Worm (Caenorhabditis elegans) whole organism, young adult: ENCODE data around the gene hsp-12.3.
A peak's percentile ranks its signal among the peaks of the same experiment; 100 is the strongest.

Experiments used
- B0035.1 ChIP-seq: sonication (generic microtip); optimal IDR thresholded peaks from 2 replicates; lab custom pipeline; 2016; ENCODE audit warnings: missing genetic modification characterization, mild to moderate bottlenecking, missing compliant biosample characterization, missing genotype, missing genetic modification reagents
- C06A6.2 ChIP-seq: fragments of 200-800 bp; sonication (Bioruptor generic); conservative IDR thresholded peaks from 2 replicates; pipeline ENCODE4 v1.3.6; 2022; ENCODE audit warnings: missing genetic modification characterization, missing compliant biosample characterization
- C17E4.6 ChIP-seq: fragments of 200-800 bp; sonication (Bioruptor generic); IDR thresholded peaks from 2 replicates; pipeline ENCODE4 v1.3.6; 2022; ENCODE audit warnings: missing genetic modification reagents, missing genetic modification characterization, missing compliant biosample characterization
- F37B4.10 ChIP-seq: fragments of 200-800 bp; sonication (Bioruptor generic); IDR thresholded peaks from 2 replicates; pipeline ENCODE4 v1.3.6; 2022; ENCODE audit warnings: missing genetic modification characterization, missing compliant biosample characterization
- F39B2.1 ChIP-seq: fragments of 200-800 bp; sonication (Bioruptor generic); IDR thresholded peaks from 2 replicates; pipeline ENCODE4 v1.3.6; 2022; ENCODE audit warnings: missing genetic modification reagents, missing genetic modification characterization, missing compliant biosample characterization
- F55B11.4 ChIP-seq: sonication (generic microtip); optimal IDR thresholded peaks from 2 replicates; lab custom pipeline; 2016; ENCODE audit warnings: missing compliant biosample characterization, missing genetic modification characterization, borderline replicate concordance; ENCODE audit not compliant: insufficient read depth
- F57C9.4 ChIP-seq: sonication (generic microtip); optimal IDR thresholded peaks from 2 replicates; lab custom pipeline; 2017; ENCODE audit warnings: mild to moderate bottlenecking, missing genetic modification characterization, missing compliant biosample characterization
- Y56A3A.18 ChIP-seq: fragments of 200-800 bp; sonication (Bioruptor generic); IDR thresholded peaks from 2 replicates; pipeline ENCODE4 v1.3.6; 2022; ENCODE audit warnings: missing genetic modification reagents, missing genetic modification characterization, missing compliant biosample characterization
- ZK185.1 ChIP-seq: sonication (generic microtip); optimal IDR thresholded peaks from 2 replicates; lab custom pipeline; 2016; ENCODE audit warnings: mild to moderate bottlenecking, missing genetic modification characterization, missing compliant biosample characterization; ENCODE audit not compliant: poor library complexity, severe bottlenecking
- aptf-3 ChIP-seq: fragments of 200-800 bp; sonication (Bioruptor generic); IDR thresholded peaks from 2 replicates; pipeline ENCODE4 v1.3.6; 2022; ENCODE audit warnings: missing genetic modification characterization, missing compliant biosample characterization
- attf-5 ChIP-seq: fragments of 200-800 bp; sonication (Bioruptor generic); optimal IDR thresholded peaks from 2 replicates; lab custom pipeline; 2018; ENCODE audit warnings: mild to moderate bottlenecking, missing genetic modification characterization, missing compliant biosample characterization
- cebp-1 ChIP-seq, 2 experiments: fragments of 200-800 bp in 1 of 2; sonication (Bioruptor generic) in 1 of 2; sonication (generic microtip) in 1 of 2; IDR thresholded peaks in 1 of 2; optimal IDR thresholded peaks in 1 of 2; 2 replicates each; pipeline versions ENCODE4 v1.3.6 to Lab custom; 2017 to 2022; ENCODE audit warnings: missing compliant biosample characterization in 2 of 2, missing genetic modification characterization in 2 of 2, mild to moderate bottlenecking in 1 of 2, missing genetic modification reagents in 1 of 2, moderate library complexity in 1 of 2
- die-1 ChIP-seq: sonication (generic microtip); optimal IDR thresholded peaks from 2 replicates; lab custom pipeline; 2016; ENCODE audit warnings: missing genotype, mild to moderate bottlenecking, missing genetic modification characterization, missing compliant biosample characterization
- dox-1 ChIP-seq: fragments of 200-800 bp; sonication (Bioruptor generic); IDR thresholded peaks from 2 replicates; pipeline ENCODE4 v1.3.6; 2022; ENCODE audit warnings: missing genetic modification reagents, missing genetic modification characterization, missing compliant biosample characterization
- dpff-1 ChIP-seq: sonication (generic microtip); optimal IDR thresholded peaks from 2 replicates; lab custom pipeline; 2017; ENCODE audit warnings: mild to moderate bottlenecking, missing genetic modification characterization, missing compliant biosample characterization
- egl-44 ChIP-seq: fragments of 200-800 bp; sonication (Bioruptor generic); IDR thresholded peaks from 2 replicates; pipeline ENCODE4 v1.3.6; 2022; ENCODE audit warnings: missing genetic modification reagents, missing genetic modification characterization, missing compliant biosample characterization
- gei-17 ChIP-seq: fragments of 200-800 bp; sonication (Bioruptor generic); optimal IDR thresholded peaks from 2 replicates; lab custom pipeline; 2018; ENCODE audit warnings: mild to moderate bottlenecking, missing genetic modification characterization, missing compliant biosample characterization
- hlh-26 ChIP-seq: fragments of 200-800 bp; sonication (Bioruptor generic); conservative IDR thresholded peaks from 2 replicates; pipeline ENCODE4 v1.3.6; 2022; ENCODE audit warnings: missing genetic modification reagents, missing genetic modification characterization, missing compliant biosample characterization
- let-526 ChIP-seq: fragments of 200-800 bp; sonication (Bioruptor generic); IDR thresholded peaks from 2 replicates; pipeline ENCODE4 v1.3.6; 2022; ENCODE audit warnings: missing genetic modification reagents, missing genetic modification characterization, missing compliant biosample characterization
- lin-35 ChIP-seq, 3 experiments: fragments of 150-350 bp in 2 of 3; sonication (generic microtip) in 1 of 3; optimal IDR thresholded peaks; 2 replicates each; lab custom pipeline; 2014 to 2018; ENCODE audit warnings: missing biosample characterization in 3 of 3, missing genetic modification characterization in 3 of 3, missing genetic modification reagents in 3 of 3
- lin-40 ChIP-seq: sonication (generic microtip); optimal IDR thresholded peaks from 2 replicates; lab custom pipeline; 2016; ENCODE audit warnings: missing genetic modification characterization, mild to moderate bottlenecking, missing compliant biosample characterization, missing genotype, missing genetic modification reagents
- lir-1 ChIP-seq: fragments of 200-800 bp; sonication (Bioruptor generic); conservative IDR thresholded peaks from 2 replicates; pipeline ENCODE4 v1.3.6; 2022; ENCODE audit warnings: missing genetic modification reagents, missing genetic modification characterization, missing compliant biosample characterization
- mel-28 ChIP-seq: sonication (generic microtip); optimal IDR thresholded peaks from 2 replicates; lab custom pipeline; 2016; ENCODE audit warnings: borderline replicate concordance, mild to moderate bottlenecking, missing genetic modification characterization, missing compliant biosample characterization
- nfya-1 ChIP-seq: sonication (generic microtip); optimal IDR thresholded peaks from 2 replicates; lab custom pipeline; 2017; ENCODE audit warnings: antibody characterized with exemption, missing compliant biosample characterization, missing genetic modification characterization, borderline replicate concordance; ENCODE audit not compliant: insufficient read depth
- nhr-120 ChIP-seq: fragments of 200-800 bp; sonication (Bioruptor generic); IDR thresholded peaks from 2 replicates; pipeline ENCODE4 v1.3.6; 2022; ENCODE audit warnings: missing genetic modification characterization, missing compliant biosample characterization
- nhr-179 ChIP-seq: sonication (generic microtip); optimal IDR thresholded peaks from 2 replicates; lab custom pipeline; 2016; ENCODE audit warnings: mild to moderate bottlenecking, missing genetic modification characterization, missing compliant biosample characterization
- nhr-27 ChIP-seq: fragments of 200-800 bp; sonication (Bioruptor generic); optimal IDR thresholded peaks from 2 replicates; lab custom pipeline; 2018; ENCODE audit warnings: mild to moderate bottlenecking, missing genetic modification characterization, moderate library complexity, missing compliant biosample characterization
- nhr-90 ChIP-seq: sonication (generic microtip); optimal IDR thresholded peaks from 2 replicates; lab custom pipeline; 2016; ENCODE audit warnings: missing genotype, mild to moderate bottlenecking, missing genetic modification characterization, missing compliant biosample characterization
- pha-4 ChIP-seq: fragments of 150-350 bp; sonication (generic microtip); optimal IDR thresholded peaks from 2 replicates; lab custom pipeline; 2014; ENCODE audit warnings: missing biosample characterization, missing genetic modification reagents, missing genetic modification characterization
- rcor-1 ChIP-seq: fragments of 200-800 bp; sonication (Bioruptor generic); IDR thresholded peaks from 2 replicates; pipeline ENCODE4 v1.3.6; 2022; ENCODE audit warnings: missing genetic modification reagents, missing genetic modification characterization, missing compliant biosample characterization
- repo-1 ChIP-seq: sonication (generic microtip); optimal IDR thresholded peaks from 2 replicates; lab custom pipeline; 2017; ENCODE audit warnings: mild to moderate bottlenecking, missing genetic modification characterization, missing compliant biosample characterization
- rpc-1 ChIP-seq, 2 experiments: fragments of 150-350 bp in 1 of 2; sonication (generic microtip) in 1 of 2; optimal IDR thresholded peaks; 2 replicates each; lab custom pipeline; 2014 to 2018; ENCODE audit warnings: missing biosample characterization in 1 of 2, missing genetic modification characterization in 1 of 2, missing genetic modification reagents in 1 of 2, missing genotype in 1 of 2
- sdz-38 ChIP-seq: sonication (generic microtip); optimal IDR thresholded peaks from 2 replicates; lab custom pipeline; 2016; ENCODE audit warnings: missing genotype, missing genetic modification characterization, missing compliant biosample characterization
- sea-2 ChIP-seq: fragments of 200-800 bp; sonication (Bioruptor generic); IDR thresholded peaks from 2 replicates; pipeline ENCODE4 v1.3.6; 2022; ENCODE audit warnings: missing genetic modification characterization, missing compliant biosample characterization
- snpc-3.4 ChIP-seq: sonication (generic microtip); optimal IDR thresholded peaks from 2 replicates; lab custom pipeline; 2017; ENCODE audit warnings: missing genetic modification characterization, mild to moderate bottlenecking, missing compliant biosample characterization, antibody characterized with exemption, moderate library complexity, missing genotype, missing genetic modification reagents
- sptf-2 ChIP-seq: fragments of 200-800 bp; sonication (Bioruptor generic); optimal IDR thresholded peaks from 2 replicates; lab custom pipeline; 2018; ENCODE audit warnings: mild to moderate bottlenecking, missing genetic modification characterization, missing compliant biosample characterization
- tbp1 ChIP-seq: fragments of 200-800 bp; sonication (Bioruptor generic); optimal IDR thresholded peaks from 2 replicates; lab custom pipeline; 2018; ENCODE audit warnings: mild to moderate bottlenecking, missing genetic modification characterization, missing compliant biosample characterization
- tbx-9 ChIP-seq: sonication (generic microtip); optimal IDR thresholded peaks from 2 replicates; lab custom pipeline; 2016; ENCODE audit warnings: borderline replicate concordance, missing genetic modification characterization, inconsistent platforms, missing compliant biosample characterization
- unc-130 ChIP-seq: sonication (generic microtip); optimal IDR thresholded peaks from 2 replicates; lab custom pipeline; 2016; ENCODE audit warnings: missing genetic modification reagents, missing genetic modification characterization, missing compliant biosample characterization
- unc-62 ChIP-seq: fragments of 150-350 bp; optimal IDR thresholded peaks from 2 replicates; lab custom pipeline; 2014; ENCODE audit warnings: missing biosample characterization, missing genetic modification reagents, missing genetic modification characterization
- ztf-22 ChIP-seq: fragments of 200-800 bp; sonication (Bioruptor generic); optimal IDR thresholded peaks from 2 replicates; lab custom pipeline; 2018; ENCODE audit warnings: mild to moderate bottlenecking, missing genetic modification characterization, moderate library complexity, missing compliant biosample characterization
- ztf-25 ChIP-seq: fragments of 200-800 bp; sonication (Bioruptor generic); IDR thresholded peaks from 2 replicates; pipeline ENCODE4 v1.3.6; 2022; ENCODE audit warnings: missing genetic modification reagents, missing genetic modification characterization, missing compliant biosample characterization
- ztf-28 ChIP-seq: fragments of 200-800 bp; sonication (Bioruptor generic); IDR thresholded peaks from 2 replicates; pipeline ENCODE4 v1.3.6; 2022; ENCODE audit warnings: missing genetic modification reagents, missing genetic modification characterization, missing compliant biosample characterization

The hsp-12.3 gene

DNA sequence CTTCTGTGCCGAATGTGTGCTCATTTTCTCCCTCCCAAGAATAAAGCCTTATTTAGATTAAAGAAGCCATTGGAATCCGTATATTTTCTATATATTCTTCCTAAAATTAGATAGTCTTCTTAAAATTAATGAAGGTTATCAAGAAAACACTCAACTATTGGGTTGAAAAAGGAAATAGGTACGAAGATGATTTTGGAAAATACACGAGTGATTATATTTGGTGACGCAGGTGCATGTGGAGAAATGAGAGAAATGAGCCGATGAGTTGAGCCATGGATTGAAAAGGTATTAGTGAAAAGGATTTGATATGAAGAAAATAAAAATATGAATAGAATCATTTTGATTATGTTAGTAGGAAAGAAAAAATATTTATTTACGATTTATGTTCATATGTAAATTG is 35.6 kb upstream of the hsp-12.3 start, which contains the start of gene cng-3:
Gene cng-3, minus strand, starts transcription at position 102 of the 400 bp plus-strand sequence.
- TF ChIP-seq let-526 (GFP tag; lab: Robert Waterston, UW) (no peak), tbp1 (GFP tag; lab: Kevin White, UChicago) (no peak), sptf-2 (GFP tag; lab: Kevin White, UChicago) (no peak), lir-1 (GFP tag; lab: Robert Waterston, UW) (no peak), aptf-3 (GFP tag; lab: Robert Waterston, UW) (no peak), rpc-1 (optimal IDR thresholded peaks at IDR 0.05; lab: Kevin White, UChicago) (no peak), rpc-1 (tag; optimal IDR thresholded peaks at IDR 0.05; lab: Kevin White, UChicago) (no peak), nfya-1 (tag; lab: Kevin White, UChicago) (no peak), Y56A3A.18 (GFP tag; lab: Robert Waterston, UW) (no peak), F37B4.10 (no peak), ztf-25 (GFP tag; lab: Robert Waterston, UW) (no peak), dpff-1 (tag; lab: Kevin White, UChicago) (no peak)

DNA sequence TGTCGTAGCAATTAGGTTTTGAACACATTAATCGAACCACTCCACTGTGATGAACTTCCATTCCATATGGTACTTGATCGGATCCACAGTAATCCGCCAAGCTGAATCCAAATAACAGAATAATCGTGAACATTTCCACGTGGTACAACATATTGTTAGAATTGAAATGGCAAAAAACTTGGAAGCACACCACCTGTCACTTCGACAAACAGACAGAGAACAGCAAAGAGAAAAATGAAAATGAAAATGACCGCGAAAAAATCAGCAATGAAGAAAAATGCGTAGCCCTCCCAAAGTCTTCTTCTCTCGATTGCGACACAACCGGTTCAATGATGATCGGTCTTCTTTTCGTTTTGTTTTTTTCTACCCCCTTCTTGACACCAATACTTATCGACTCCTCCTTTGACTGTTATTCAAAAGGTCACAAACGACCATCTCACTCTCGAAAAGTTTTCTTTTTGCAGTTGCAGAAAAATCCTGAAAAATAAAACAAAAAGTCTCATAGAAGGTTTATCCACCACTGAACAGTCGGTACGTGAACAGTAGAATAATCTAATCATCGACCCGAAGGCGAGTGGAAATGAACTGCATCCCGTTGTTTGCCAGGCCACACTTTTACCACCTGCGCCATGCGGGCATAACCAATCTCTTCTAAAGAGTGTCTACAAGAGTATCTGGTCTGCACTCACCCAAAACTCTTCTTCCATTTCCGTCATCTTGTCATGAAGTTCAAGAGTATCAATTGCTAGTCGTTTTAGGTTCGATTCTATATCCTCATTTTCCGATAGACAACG is 32.0 kb upstream of the hsp-12.3 start, which contains the start of gene wrt-3:
Gene wrt-3, minus strand, starts transcription at position 322 of the 794 bp plus-strand sequence.
- TF ChIP-seq hlh-26 = no peak
- TF ChIP-seq sptf-2 (GFP tag; lab: Kevin White, UChicago) = peak; percentile 83
- TF ChIP-seq tbp1 (GFP tag; lab: Kevin White, UChicago) = peak; percentile 100
- 0 out of 2 replicates have a peak, but pooled peaks have one; percentile 63 for TF ChIP-seq F39B2.1 (GFP tag; lab: Robert Waterston, UW)
- no peak; the same call in 1 of the 2 replicates for TF ChIP-seq egl-44
- TF ChIP-seq tbx-9 (tag; lab: Kevin White, UChicago) = peak; percentile 62
- peak; percentile 92 for TF ChIP-seq snpc-3.4 (tag; lab: Kevin White, UChicago)
- TF ChIP-seq nhr-179 (tag; lab: Kevin White, UChicago) = peak; percentile 85
- peak; percentile 69 for TF ChIP-seq ztf-22 (GFP tag; lab: Kevin White, UChicago)
- 0 out of 2 replicates have a peak, but pooled peaks have one; percentile 82 for TF ChIP-seq nhr-120 (GFP tag; lab: Robert Waterston, UW)
- TF ChIP-seq C17E4.6 (GFP tag; lab: Robert Waterston, UW) = 0 out of 2 replicates have a peak, but pooled peaks have one; percentile 14
- peak; percentile 96 for TF ChIP-seq nhr-90 (tag; lab: Kevin White, UChicago)
- no peak for TF ChIP-seq C06A6.2
- TF ChIP-seq lin-35 (GFP tag; optimal IDR thresholded peaks at IDR 0.05; lab: Kevin White, UChicago) = peak in 1 of 3 experiments; percentile 7
- peak; percentile 94 for TF ChIP-seq nhr-27 (tag; lab: Kevin White, UChicago)
- peak; percentile 33 for TF ChIP-seq mel-28
- TF ChIP-seq pha-4 = no peak
- TF ChIP-seq gei-17 (GFP tag; lab: Kevin White, UChicago) = no peak
- TF ChIP-seq aptf-3 (GFP tag; lab: Robert Waterston, UW) = peak; percentile 96
- peak; percentile 48 for TF ChIP-seq F57C9.4 (tag; lab: Kevin White, UChicago)
- TF ChIP-seq unc-130 (GFP tag; lab: Kevin White, UChicago) = peak; percentile 62
- TF ChIP-seq unc-62 (GFP tag; lab: Kevin White, UChicago) = no peak
- TF ChIP-seq attf-5 (GFP tag; lab: Kevin White, UChicago) = no peak
- TF ChIP-seq B0035.1 (tag; lab: Kevin White, UChicago) = peak; percentile 68
- 0 out of 2 replicates have a peak, but pooled peaks have one; percentile 33 for TF ChIP-seq ztf-28 (GFP tag; lab: Robert Waterston, UW)
- TF ChIP-seq dox-1 = no peak
- peak; percentile 13 for TF ChIP-seq sdz-38
- peak; percentile 97 for TF ChIP-seq die-1
- TF ChIP-seq cebp-1 (GFP tag; IDR thresholded peaks at IDR 0.05; lab: Robert Waterston, UW) = no peak
- no peak for TF ChIP-seq cebp-1 (tag; optimal IDR thresholded peaks at IDR 0.05; lab: Kevin White, UChicago)
- TF ChIP-seq sea-2 (GFP tag; lab: Robert Waterston, UW) = no peak
- TF ChIP-seq lin-40 (tag; lab: Kevin White, UChicago) = no peak
- no peak for TF ChIP-seq F55B11.4 (tag; lab: Kevin White, UChicago)
- peak; percentile 92 for TF ChIP-seq ZK185.1 (tag; lab: Kevin White, UChicago)
- TF ChIP-seq repo-1 (tag; lab: Kevin White, UChicago) = peak; percentile 91
- peak; percentile 77 for TF ChIP-seq rcor-1 (GFP tag; lab: Robert Waterston, UW)
